Worm (Caenorhabditis elegans) whole organism, L4 larva: Measurements from ENCODE around the gene bgnt-1.1.

Source experiments
- ceh-20 ChIP-seq: fragments of 200-800 bp; sonication (Bioruptor generic); IDR thresholded peaks from 2 replicates; pipeline ENCODE4 v1.3.6; 2022; ENCODE audit warnings: missing genetic modification reagents, missing genetic modification characterization, missing compliant biosample characterization
- daf-19 ChIP-seq: fragments of 200-800 bp; sonication (Bioruptor generic); conservative IDR thresholded peaks from 2 replicates; pipeline ENCODE4 v1.3.6; 2022; ENCODE audit warnings: missing genetic modification characterization, missing compliant biosample characterization
- lin-39 ChIP-seq: fragments of 150-350 bp; optimal IDR thresholded peaks from 2 replicates; lab custom pipeline; 2014; ENCODE audit warnings: missing biosample characterization, missing genetic modification reagents, missing genetic modification characterization
- mes-2 ChIP-seq: sonication (generic microtip); optimal IDR thresholded peaks from 2 replicates; lab custom pipeline; 2016; ENCODE audit warnings: missing genotype, mild to moderate bottlenecking, missing genetic modification characterization, missing compliant biosample characterization; ENCODE audit not compliant: poor library complexity, severe bottlenecking
- nhr-10 ChIP-seq: fragments of 150-350 bp; optimal IDR thresholded peaks from 2 replicates; lab custom pipeline; 2014; ENCODE audit warnings: missing biosample characterization, missing genetic modification characterization
- nhr-102 ChIP-seq: sonication (generic microtip); optimal IDR thresholded peaks from 2 replicates; lab custom pipeline; 2016; ENCODE audit warnings: mild to moderate bottlenecking, missing genetic modification characterization, moderate library complexity, missing compliant biosample characterization
- nhr-237 ChIP-seq: sonication (generic microtip); optimal IDR thresholded peaks from 2 replicates; lab custom pipeline; 2017; ENCODE audit warnings: missing biosample characterization, missing genetic modification characterization
- sdz-12 ChIP-seq: fragments of 200-800 bp; sonication (Bioruptor generic); optimal IDR thresholded peaks from 2 replicates; lab custom pipeline; 2018; ENCODE audit warnings: mild to moderate bottlenecking, missing genetic modification characterization, missing compliant biosample characterization
- tra-1 ChIP-seq: fragments of 200-800 bp; sonication (Bioruptor generic); IDR thresholded peaks from 2 replicates; pipeline ENCODE4 v1.3.6; 2022; ENCODE audit warnings: missing genetic modification reagents, missing genetic modification characterization, missing compliant biosample characterization

- no peak for TF ChIP-seq daf-19 (GFP tag; lab: Robert Waterston, UW)
- TF ChIP-seq nhr-102 (tag; lab: Kevin White, UChicago) = no peak
- no peak for TF ChIP-seq ceh-20 (GFP tag; lab: Robert Waterston, UW)
- no peak for TF ChIP-seq nhr-237 (tag; lab: Kevin White, UChicago)
- no peak for TF ChIP-seq mes-2 (tag; lab: Kevin White, UChicago)
- TF ChIP-seq lin-39 (tag; lab: Kevin White, UChicago) = no peak
- TF ChIP-seq tra-1 (GFP tag; lab: Robert Waterston, UW) = 0 out of 2 replicates have a peak, but pooled peaks have one; percentile 23
- TF ChIP-seq nhr-10 = no peak
- TF ChIP-seq sdz-12 (GFP tag; lab: Kevin White, UChicago) = no peak
These were observed 5.2 kb upstream of the bgnt-1.1 start for ce11 chrIV:10467347-10467746.
